Worm (Caenorhabditis elegans) whole organism, young adult: ENCODE measurements around the gene snt-5.

ENCODE experiments used
- C17E4.6 ChIP-seq: fragments of 200-800 bp; sonication (Bioruptor generic); IDR thresholded peaks from 2 replicates; pipeline ENCODE4 v1.3.6; 2022; ENCODE audit warnings: missing genetic modification reagents, missing genetic modification characterization, missing compliant biosample characterization
- F23B12.7 ChIP-seq: sonication (generic microtip); optimal IDR thresholded peaks from 2 replicates; lab custom pipeline; 2017; ENCODE audit warnings: missing genetic modification characterization, mild to moderate bottlenecking, missing compliant biosample characterization, antibody characterized with exemption, moderate library complexity; ENCODE audit not compliant: insufficient read depth
- F52B5.7 ChIP-seq: sonication (generic microtip); optimal IDR thresholded peaks from 2 replicates; lab custom pipeline; 2016; ENCODE audit warnings: mild to moderate bottlenecking, missing genetic modification characterization, missing compliant biosample characterization
- F55B11.4 ChIP-seq: sonication (generic microtip); optimal IDR thresholded peaks from 2 replicates; lab custom pipeline; 2016; ENCODE audit warnings: missing compliant biosample characterization, missing genetic modification characterization, borderline replicate concordance; ENCODE audit not compliant: insufficient read depth
- Y53F4B.3 ChIP-seq: fragments of 200-800 bp; sonication (Bioruptor generic); IDR thresholded peaks from 2 replicates; pipeline ENCODE4 v1.3.6; 2022; ENCODE audit warnings: missing genetic modification reagents, missing genetic modification characterization, missing compliant biosample characterization
- ZK185.1 ChIP-seq: sonication (generic microtip); optimal IDR thresholded peaks from 2 replicates; lab custom pipeline; 2016; ENCODE audit warnings: mild to moderate bottlenecking, missing genetic modification characterization, missing compliant biosample characterization; ENCODE audit not compliant: poor library complexity, severe bottlenecking
- aptf-2 ChIP-seq: fragments of 200-800 bp; sonication (Bioruptor generic); conservative IDR thresholded peaks from 2 replicates; pipeline ENCODE4 v1.3.6; 2022; ENCODE audit warnings: missing genetic modification reagents, missing genetic modification characterization, missing compliant biosample characterization
- aptf-3 ChIP-seq: fragments of 200-800 bp; sonication (Bioruptor generic); IDR thresholded peaks from 2 replicates; pipeline ENCODE4 v1.3.6; 2022; ENCODE audit warnings: missing genetic modification characterization, missing compliant biosample characterization
- atf-7 ChIP-seq: sonication (generic microtip); optimal IDR thresholded peaks from 2 replicates; lab custom pipeline; 2017; ENCODE audit warnings: mild to moderate bottlenecking, missing genetic modification characterization, missing compliant biosample characterization
- attf-3 ChIP-seq: fragments of 200-800 bp; sonication (Bioruptor generic); conservative IDR thresholded peaks from 2 replicates; pipeline ENCODE4 v1.3.6; 2022; ENCODE audit warnings: missing genetic modification reagents, missing genetic modification characterization, missing compliant biosample characterization
- bed-1 ChIP-seq: fragments of 200-800 bp; sonication (Bioruptor generic); IDR thresholded peaks from 2 replicates; pipeline ENCODE4 v1.3.6; 2022; ENCODE audit warnings: missing genetic modification reagents, missing genetic modification characterization, missing compliant biosample characterization
- cebp-1 ChIP-seq, 2 experiments: fragments of 200-800 bp in 1 of 2; sonication (Bioruptor generic) in 1 of 2; sonication (generic microtip) in 1 of 2; IDR thresholded peaks in 1 of 2; optimal IDR thresholded peaks in 1 of 2; 2 replicates each; pipeline versions ENCODE4 v1.3.6 to Lab custom; 2017 to 2022; ENCODE audit warnings: missing compliant biosample characterization in 2 of 2, missing genetic modification characterization in 2 of 2, mild to moderate bottlenecking in 1 of 2, missing genetic modification reagents in 1 of 2, moderate library complexity in 1 of 2
- ceh-58 ChIP-seq: fragments of 200-800 bp; sonication (Bioruptor generic); IDR thresholded peaks from 2 replicates; pipeline ENCODE4 v1.3.6; 2022; ENCODE audit warnings: missing genetic modification characterization, missing compliant biosample characterization
- die-1 ChIP-seq: sonication (generic microtip); optimal IDR thresholded peaks from 2 replicates; lab custom pipeline; 2016; ENCODE audit warnings: missing genotype, mild to moderate bottlenecking, missing genetic modification characterization, missing compliant biosample characterization
- efl-1 ChIP-seq: fragments of 150-350 bp; optimal IDR thresholded peaks from 2 replicates; lab custom pipeline; 2014; ENCODE audit warnings: missing biosample characterization, missing genetic modification reagents, missing genetic modification characterization
- egl-18 ChIP-seq: fragments of 200-800 bp; sonication (Bioruptor generic); IDR thresholded peaks from 2 replicates; pipeline ENCODE4 v1.3.6; 2022; ENCODE audit warnings: missing genetic modification reagents, missing genetic modification characterization, missing compliant biosample characterization
- hsf-1 ChIP-seq: fragments of 200-800 bp; sonication (Bioruptor generic); IDR thresholded peaks from 2 replicates; pipeline ENCODE4 v1.3.6; 2022; ENCODE audit warnings: missing genetic modification reagents, missing genetic modification characterization, missing compliant biosample characterization
- let-607 ChIP-seq, 2 experiments: fragments of 200-800 bp in 1 of 2; sonication (Bioruptor generic) in 1 of 2; sonication (generic microtip) in 1 of 2; optimal IDR thresholded peaks; 2 replicates each; lab custom pipeline; 2016 to 2018; ENCODE audit warnings: mild to moderate bottlenecking in 2 of 2, missing compliant biosample characterization in 2 of 2, missing genetic modification characterization in 2 of 2, moderate library complexity in 2 of 2, missing genotype in 1 of 2
- lin-35 ChIP-seq, 3 experiments: fragments of 150-350 bp in 2 of 3; sonication (generic microtip) in 1 of 3; optimal IDR thresholded peaks; 2 replicates each; lab custom pipeline; 2014 to 2018; ENCODE audit warnings: missing biosample characterization in 3 of 3, missing genetic modification characterization in 3 of 3, missing genetic modification reagents in 3 of 3
- lsy-27 ChIP-seq: sonication (generic microtip); optimal IDR thresholded peaks from 2 replicates; lab custom pipeline; 2017; ENCODE audit warnings: missing genetic modification characterization, mild to moderate bottlenecking, missing compliant biosample characterization, antibody characterized with exemption, missing genotype, borderline replicate concordance; ENCODE audit not compliant: insufficient read depth
- madf-6 ChIP-seq: fragments of 200-800 bp; sonication (Bioruptor generic); IDR thresholded peaks from 2 replicates; pipeline ENCODE4 v1.3.6; 2022; ENCODE audit warnings: missing genetic modification reagents, missing genetic modification characterization, missing compliant biosample characterization
- madf-8 ChIP-seq: fragments of 200-800 bp; sonication (Bioruptor generic); conservative IDR thresholded peaks from 2 replicates; pipeline ENCODE4 v1.3.6; 2022; ENCODE audit warnings: missing genetic modification reagents, missing genetic modification characterization, missing compliant biosample characterization
- mxl-1 ChIP-seq: sonication (generic microtip); optimal IDR thresholded peaks from 2 replicates; lab custom pipeline; 2016; ENCODE audit warnings: missing genetic modification characterization, missing compliant biosample characterization
- nfya-1 ChIP-seq: sonication (generic microtip); optimal IDR thresholded peaks from 2 replicates; lab custom pipeline; 2017; ENCODE audit warnings: antibody characterized with exemption, missing compliant biosample characterization, missing genetic modification characterization, borderline replicate concordance; ENCODE audit not compliant: insufficient read depth
- nfya-2 ChIP-seq: fragments of 200-800 bp; sonication (Bioruptor generic); IDR thresholded peaks from 2 replicates; pipeline ENCODE4 v1.3.6; 2022; ENCODE audit warnings: missing genetic modification reagents, missing genetic modification characterization, missing compliant biosample characterization
- nfyb-1 ChIP-seq: fragments of 200-800 bp; sonication (Bioruptor generic); IDR thresholded peaks from 2 replicates; pipeline ENCODE4 v1.3.6; 2022; ENCODE audit warnings: missing genetic modification reagents, missing genetic modification characterization, missing compliant biosample characterization
- nhr-179 ChIP-seq: sonication (generic microtip); optimal IDR thresholded peaks from 2 replicates; lab custom pipeline; 2016; ENCODE audit warnings: mild to moderate bottlenecking, missing genetic modification characterization, missing compliant biosample characterization
- nhr-80 ChIP-seq: sonication (generic microtip); optimal IDR thresholded peaks from 2 replicates; lab custom pipeline; 2016; ENCODE audit warnings: missing genetic modification characterization, missing compliant biosample characterization
- nhr-90 ChIP-seq: sonication (generic microtip); optimal IDR thresholded peaks from 2 replicates; lab custom pipeline; 2016; ENCODE audit warnings: missing genotype, mild to moderate bottlenecking, missing genetic modification characterization, missing compliant biosample characterization
- rec-8 ChIP-seq, 2 experiments: sonication (generic microtip); optimal IDR thresholded peaks; 2 replicates each; lab custom pipeline; 2016; ENCODE audit warnings: mild to moderate bottlenecking in 2 of 2, missing genetic modification characterization in 2 of 2, missing genetic modification reagents in 2 of 2, missing genotype in 2 of 2, missing biosample characterization in 1 of 2, missing compliant biosample characterization in 1 of 2, moderate library complexity in 1 of 2
- snpc-1.3 ChIP-seq: sonication (generic microtip); optimal IDR thresholded peaks from 2 replicates; lab custom pipeline; 2017; ENCODE audit warnings: missing genetic modification characterization, mild to moderate bottlenecking, missing compliant biosample characterization, antibody characterized with exemption, moderate library complexity, missing genotype, missing genetic modification reagents; ENCODE audit not compliant: insufficient read depth
- tbx-9 ChIP-seq: sonication (generic microtip); optimal IDR thresholded peaks from 2 replicates; lab custom pipeline; 2016; ENCODE audit warnings: borderline replicate concordance, missing genetic modification characterization, inconsistent platforms, missing compliant biosample characterization

The snt-5 gene

ce11 chrV:1403482-1403881 lies 7.9 kb downstream of the snt-5 start:
- TF ChIP-seq madf-6 (GFP tag; lab: Robert Waterston, UW) (0 out of 2 replicates have a peak, but pooled peaks have one; percentile 27), hsf-1 (peak; percentile 91; the same call in 1 of the 2 replicates)
- TF ChIP-seq, all 124 proteins: peak for 2; not testable (repeated sequence) for 122

- TF ChIP-seq aptf-2 (GFP tag; lab: Robert Waterston, UW) = no peak
- TF ChIP-seq Y53F4B.3 (GFP tag; lab: Robert Waterston, UW) = no peak
- TF ChIP-seq F55B11.4 (tag; lab: Kevin White, UChicago) = no peak
These were observed 18.5 kb downstream of the snt-5 start, which contains the start of gene Y75B7AR.1 for ce11 chrV:1392900-1393299. TSS of gene Y75B7AR.1 (minus strand) at chrV:1393000.

- TF ChIP-seq C17E4.6 (GFP tag; lab: Robert Waterston, UW) (no peak), F52B5.7 (tag; lab: Kevin White, UChicago) (no peak), madf-8 (GFP tag; lab: Robert Waterston, UW) (no peak), nfya-2 (GFP tag; lab: Robert Waterston, UW) (no peak), hsf-1 (no peak), F23B12.7 (no peak), aptf-3 (GFP tag; lab: Robert Waterston, UW) (no peak), attf-3 (GFP tag; lab: Robert Waterston, UW) (no peak), nhr-179 (tag; lab: Kevin White, UChicago) (no peak), ZK185.1 (tag; lab: Kevin White, UChicago) (no peak), nfyb-1 (no peak), die-1 (tag; lab: Kevin White, UChicago) (no peak), bed-1 (GFP tag; lab: Robert Waterston, UW) (no peak), mxl-1 (no peak), lsy-27 (tag; lab: Kevin White, UChicago) (no peak), tbx-9 (tag; lab: Kevin White, UChicago) (no peak)
These were observed 20.9 kb downstream of the snt-5 start for ce11 chrV:1390415-1390814.

- TF ChIP-seq nhr-80 (tag; lab: Kevin White, UChicago) (peak; percentile 48), nfya-2 (GFP tag; lab: Robert Waterston, UW) (no peak)
- TF ChIP-seq, all 124 proteins: peak for 1
These were observed 21.5 kb downstream of the snt-5 start for ce11 chrV:1389838-1390237.

ce11 chrV:1388247-1388646 lies 23.1 kb downstream of the snt-5 start:
- no peak for TF ChIP-seq rec-8 (tag; optimal IDR thresholded peaks at IDR 0.05; lab: Kevin White, UChicago)
- peak; percentile 37 for TF ChIP-seq nhr-80 (tag; lab: Kevin White, UChicago)
- no peak for TF ChIP-seq nfya-1
- TF ChIP-seq ceh-58 (GFP tag; lab: Robert Waterston, UW) = no peak
- TF ChIP-seq bed-1 (GFP tag; lab: Robert Waterston, UW) = no peak
- TF ChIP-seq atf-7 (tag; lab: Kevin White, UChicago) = no peak
- TF ChIP-seq nhr-90 (tag; lab: Kevin White, UChicago) = no peak
- no peak for TF ChIP-seq egl-18

- TF ChIP-seq lin-35 (GFP tag; optimal IDR thresholded peaks at IDR 0.05; lab: Kevin White, UChicago) (peak in 1 of 3 experiments; percentile 4), snpc-1.3 (tag; lab: Kevin White, UChicago) (peak; percentile 23), efl-1 (GFP tag; lab: Kevin White, UChicago) (peak; percentile 11), cebp-1 (GFP tag; IDR thresholded peaks at IDR 0.05; lab: Robert Waterston, UW) (no peak), cebp-1 (tag; optimal IDR thresholded peaks at IDR 0.05; lab: Kevin White, UChicago) (peak; percentile 3), let-607 (tag; optimal IDR thresholded peaks at IDR 0.05; lab: Kevin White, UChicago) (no peak)
- TF ChIP-seq, all 124 proteins: peak for 4
These were observed 28.0 kb downstream of the snt-5 start, which contains the start of gene rga-4 for ce11 chrV:1383206-1383908. TSS of gene rga-4 (minus strand) at chrV:1383256.
